Worm (Caenorhabditis elegans) whole organism, L1 larva: ENCODE measurements around the gene mboa-1.

Experiments
- ama-1 ChIP-seq: fragments of 150-350 bp; optimal IDR thresholded peaks from 2 replicates; lab custom pipeline; 2014
- ceh-63 ChIP-seq: fragments of 200-800 bp; sonication (Bioruptor generic); optimal IDR thresholded peaks from 2 replicates; lab custom pipeline; 2018; ENCODE audit warnings: mild to moderate bottlenecking, missing genetic modification characterization, missing compliant biosample characterization
- ces-1 ChIP-seq: fragments of 150-350 bp; optimal IDR thresholded peaks from 2 replicates; lab custom pipeline; 2014; ENCODE audit warnings: missing biosample characterization, missing genetic modification reagents, missing genetic modification characterization
- fkh-10 ChIP-seq: sonication (generic microtip); optimal IDR thresholded peaks from 2 replicates; lab custom pipeline; 2017; ENCODE audit warnings: missing biosample characterization, missing genetic modification reagents, missing genetic modification characterization
- lin-15B ChIP-seq: fragments of 150-350 bp; sonication (generic microtip); optimal IDR thresholded peaks from 3 replicates; lab custom pipeline; 2014; ENCODE audit warnings: missing biosample characterization, missing genetic modification characterization
- mdl-1 ChIP-seq, 2 experiments: fragments of 150-350 bp; optimal IDR thresholded peaks; 2 replicates each; lab custom pipeline; 2014 to 2017; ENCODE audit warnings: missing biosample characterization in 2 of 2, missing genetic modification characterization in 2 of 2, inconsistent platforms in 1 of 2
- nhr-12 ChIP-seq: sonication (generic microtip); optimal IDR thresholded peaks from 2 replicates; lab custom pipeline; 2017; ENCODE audit warnings: missing biosample characterization, missing genetic modification characterization
- nhr-237 ChIP-seq: fragments of 150-350 bp; optimal IDR thresholded peaks from 2 replicates; lab custom pipeline; 2014; ENCODE audit warnings: missing biosample characterization, missing genetic modification characterization
- nhr-76 ChIP-seq: sonication (generic microtip); optimal IDR thresholded peaks from 2 replicates; lab custom pipeline; 2017; ENCODE audit warnings: missing biosample characterization, missing genetic modification characterization
- nhr-77 ChIP-seq: fragments of 150-350 bp; optimal IDR thresholded peaks from 2 replicates; lab custom pipeline; 2014; ENCODE audit warnings: missing biosample characterization, missing genetic modification characterization
- pqm-1 ChIP-seq: sonication (generic microtip); optimal IDR thresholded peaks from 3 replicates; lab custom pipeline; 2017; ENCODE audit warnings: missing biosample characterization, missing genetic modification characterization

DNA sequence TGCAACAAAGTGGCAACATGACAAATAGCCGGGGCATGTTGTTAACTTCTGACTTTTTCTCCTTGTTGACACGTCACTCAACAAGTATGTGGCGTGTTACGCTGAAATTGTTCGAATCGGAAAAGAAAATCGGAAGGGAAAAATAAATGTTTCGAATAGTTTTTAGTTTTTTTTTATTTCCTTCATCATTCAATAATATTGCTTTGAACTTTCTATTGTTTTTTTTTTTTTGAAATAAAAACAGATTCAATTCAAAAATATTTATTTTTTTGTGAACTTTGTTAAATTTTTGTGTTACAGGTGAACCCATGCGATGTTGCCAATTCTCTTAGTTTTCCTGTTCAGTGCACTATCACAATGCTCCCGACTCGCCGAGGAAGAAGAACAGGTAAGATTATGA is 19.0 kb downstream of the mboa-1 start, which contains the start of gene cpd-2:
- no peak for TF ChIP-seq nhr-77
- TF ChIP-seq nhr-12 (tag; lab: Kevin White, UChicago): no peak
- TF ChIP-seq nhr-237 (tag; lab: Kevin White, UChicago): no peak
- TF ChIP-seq fkh-10 (GFP tag; lab: Kevin White, UChicago): no peak
- TF ChIP-seq mdl-1 (tag; optimal IDR thresholded peaks at IDR 0.05; lab: Kevin White, UChicago): no peak
- TF ChIP-seq nhr-76 (tag; lab: Kevin White, UChicago): no peak
- TF ChIP-seq ces-1 (GFP tag; lab: Kevin White, UChicago): no peak
- no peak for TF ChIP-seq pqm-1 (tag; lab: Kevin White, UChicago)
- no peak for TF ChIP-seq ama-1 (lab: Kevin White, UChicago)
- TF ChIP-seq lin-15B: no peak
- no peak for TF ChIP-seq ceh-63 (GFP tag; lab: Kevin White, UChicago)
